Fruit fly (Drosophila melanogaster): ENCODE measurements around the gene CG32201.
A peak's percentile ranks its signal among the peaks of the same experiment; 100 is the strongest.

CG32201 gene

dm6 chr3L:18617893-18618577 is 8.6 kb downstream of the CG32201 start, which contains the start of the genes CG13380 and CG4174 (continued):
- TF ChIP-seq maf-S (GFP tag; optimal IDR thresholded peaks at IDR 0.05) (no peak), CoRest (tag; optimal IDR thresholded peaks at IDR 0.05) (no peak), Hr78 (GFP tag; optimal IDR thresholded peaks at IDR 0.05) (no peak), CG6654 (GFP tag; optimal IDR thresholded peaks at IDR 0.05) (no peak), CG17912 (GFP tag; optimal IDR thresholded peaks at IDR 0.05) (no peak), CG11398 (GFP tag; optimal IDR thresholded peaks at IDR 0.05) (no peak), Ets65A (GFP tag) (no peak), Taf1 (GFP tag; IDR thresholded peaks at IDR 0.05) (no peak), Fer2 (tag; optimal IDR thresholded peaks at IDR 0.05) (no peak), fd64A (GFP tag; optimal IDR thresholded peaks at IDR 0.05) (no peak), CG3065 (GFP tag; optimal IDR thresholded peaks at IDR 0.05) (no peak), CG9932 (GFP tag; IDR thresholded peaks at IDR 0.05) (no peak), Awh (GFP tag; IDR thresholded peaks at IDR 0.05) (0 out of 2 replicates have a peak, but pooled peaks have one; percentile 15), gt (GFP tag; IDR thresholded peaks at IDR 0.05) (no peak), bowl (GFP tag; IDR thresholded peaks at IDR 0.05) (no peak), az2 (GFP tag; optimal IDR thresholded peaks at IDR 0.05) (no peak), Nf-YB (GFP tag; optimal IDR thresholded peaks at IDR 0.05) (no peak), CG9609 (GFP tag; optimal IDR thresholded peaks at IDR 0.05) (no peak), pan (optimal IDR thresholded peaks at IDR 0.05) (no peak), pan (GFP tag; optimal IDR thresholded peaks at IDR 0.05 in 1 of 2, IDR thresholded peaks at IDR 0.05 in 1 of 2) (peak in 1 of 2 experiments; percentile 44), CG12769 (tag; optimal IDR thresholded peaks at IDR 0.05) (no peak), sd (tag; optimal IDR thresholded peaks at IDR 0.05) (no peak), Xbp1 (GFP tag; optimal IDR thresholded peaks at IDR 0.05) (no peak), her (GFP tag; optimal IDR thresholded peaks at IDR 0.05) (peak; percentile 41)

DNA sequence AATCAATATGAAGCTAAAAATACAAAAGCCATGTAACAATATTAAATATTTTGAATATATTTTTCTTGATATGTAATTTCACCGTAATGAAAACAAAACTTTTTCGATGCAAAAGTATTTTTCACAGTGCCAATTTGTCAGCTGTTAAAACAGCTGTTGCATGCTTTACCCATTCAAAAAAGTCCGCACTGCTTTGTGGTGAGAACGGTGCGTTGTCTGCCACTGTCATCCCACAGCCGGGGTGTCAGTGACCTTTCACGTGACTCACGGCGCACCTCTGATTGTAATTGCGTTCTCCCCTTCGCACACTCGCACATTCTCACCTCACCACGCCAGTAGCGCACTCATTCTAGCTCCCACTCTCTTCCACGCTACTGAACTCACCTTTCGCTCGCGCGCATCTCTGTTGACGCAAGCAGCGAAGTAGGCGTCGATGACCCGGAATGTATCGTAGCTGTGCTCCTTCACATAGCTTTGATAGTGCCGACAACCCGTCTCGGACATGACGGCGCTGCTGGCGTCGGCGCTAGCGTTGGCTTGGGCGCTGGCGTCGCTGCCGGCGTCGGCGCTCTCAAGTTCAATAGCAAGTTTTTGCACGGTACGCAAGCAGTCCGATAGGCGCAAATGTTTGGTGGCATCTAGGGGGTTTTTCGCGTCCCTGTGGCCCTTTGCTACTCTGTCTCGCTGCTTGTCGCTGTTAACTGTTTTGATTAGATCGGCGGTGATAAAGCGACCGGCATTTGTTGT is 11.7 kb downstream of the CG32201 start:
- TF ChIP-seq CG8290 (GFP tag; optimal IDR thresholded peaks at IDR 0.05) (peak; percentile 80), CG8290 (tag; optimal IDR thresholded peaks at IDR 0.05) (peak; percentile 81 to 94), Lhr (GFP tag; optimal IDR thresholded peaks at IDR 0.05) (peak; percentile 45), CG3163 (GFP tag; optimal IDR thresholded peaks at IDR 0.05) (peak; percentile 7), CG11456 (GFP tag; IDR thresholded peaks at IDR 0.05) (peak; percentile 66; the same call in 2 of the 3 replicates), lbe (GFP tag; optimal IDR thresholded peaks at IDR 0.05) (peak; percentile 4), Adf1 (GFP tag; IDR thresholded peaks at IDR 0.05) (peak; percentile 100), ap (GFP tag; IDR thresholded peaks at IDR 0.05) (peak; percentile 41; the same call in 1 of the 2 replicates), CG10267 (tag; optimal IDR thresholded peaks at IDR 0.05) (peak; percentile 36), crp (GFP tag; optimal IDR thresholded peaks at IDR 0.05) (peak; percentile 40 to 85), Gsc (GFP tag; IDR thresholded peaks at IDR 0.05) (no peak), GATAe (GFP tag; conservative IDR thresholded peaks at IDR 0.05) (0 out of 2 replicates have a peak, but pooled peaks have one; percentile 32), CG10979 (tag; optimal IDR thresholded peaks at IDR 0.05) (peak; percentile 51), Max (GFP tag; optimal IDR thresholded peaks at IDR 0.05) (no peak), ken (GFP tag; IDR thresholded peaks at IDR 0.05) (peak; percentile 60; the same call in 2 of the 3 replicates), tin (GFP tag; optimal IDR thresholded peaks at IDR 0.05) (peak; percentile 1), bab2 (GFP tag; optimal IDR thresholded peaks at IDR 0.05) (peak; percentile 42), CG18619 (GFP tag; optimal IDR thresholded peaks at IDR 0.05) (no peak), H15 (GFP tag; IDR thresholded peaks at IDR 0.05) (0 out of 3 replicates have a peak, but pooled peaks have one; percentile 39), CG9797 (GFP tag; optimal IDR thresholded peaks at IDR 0.05) (no peak), CG7556 (GFP tag; optimal IDR thresholded peaks at IDR 0.05) (peak; percentile 36), al (GFP tag; IDR thresholded peaks at IDR 0.05) (peak; percentile 14; the same call in 1 of the 2 replicates), CG2889 (GFP tag; IDR thresholded peaks at IDR 0.05) (0 out of 3 replicates have a peak, but pooled peaks have one; percentile 29), insv (GFP tag; optimal IDR thresholded peaks at IDR 0.05) (no peak), Stat92E (GFP tag; optimal IDR thresholded peaks at IDR 0.05) (peak in 1 of 3 experiments; percentile 53)
